Worm (Caenorhabditis elegans): ENCODE results near the gene cyn-7.

DNA sequence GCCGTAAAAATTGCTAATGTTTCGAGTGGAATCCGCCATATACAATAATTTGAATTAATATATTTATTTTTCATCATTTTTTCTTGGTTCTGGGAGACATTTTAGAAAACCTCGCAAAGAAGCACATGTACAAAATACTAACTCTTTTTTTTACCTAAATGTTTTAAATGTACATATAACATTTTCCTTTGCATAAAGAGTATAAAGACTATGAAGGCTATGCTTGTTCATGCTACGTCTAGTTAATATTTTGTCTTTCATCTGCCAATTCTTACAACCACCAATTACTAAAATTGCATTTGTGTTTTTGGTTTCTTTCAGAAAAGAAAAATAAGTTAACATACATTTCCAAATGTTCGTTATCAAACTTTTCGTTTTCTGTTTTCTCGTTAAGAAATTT lies 34.2 kb upstream of the cyn-7 start, which contains the start of gene irld-25:
- TF ChIP-seq pha-4 (tag; optimal IDR thresholded peaks at IDR 0.05) (no peak), snpc-4 (GFP tag; optimal IDR thresholded peaks at IDR 0.05) (no peak), snpc-4 (tag; optimal IDR thresholded peaks at IDR 0.05) (no peak)

Measured in whole organism, young adult.